Fruit fly (Drosophila melanogaster): Measurements from ENCODE around the gene laza.
A peak's percentile ranks its signal among the peaks of the same experiment; 100 is the strongest.

Gene laza

DNA sequence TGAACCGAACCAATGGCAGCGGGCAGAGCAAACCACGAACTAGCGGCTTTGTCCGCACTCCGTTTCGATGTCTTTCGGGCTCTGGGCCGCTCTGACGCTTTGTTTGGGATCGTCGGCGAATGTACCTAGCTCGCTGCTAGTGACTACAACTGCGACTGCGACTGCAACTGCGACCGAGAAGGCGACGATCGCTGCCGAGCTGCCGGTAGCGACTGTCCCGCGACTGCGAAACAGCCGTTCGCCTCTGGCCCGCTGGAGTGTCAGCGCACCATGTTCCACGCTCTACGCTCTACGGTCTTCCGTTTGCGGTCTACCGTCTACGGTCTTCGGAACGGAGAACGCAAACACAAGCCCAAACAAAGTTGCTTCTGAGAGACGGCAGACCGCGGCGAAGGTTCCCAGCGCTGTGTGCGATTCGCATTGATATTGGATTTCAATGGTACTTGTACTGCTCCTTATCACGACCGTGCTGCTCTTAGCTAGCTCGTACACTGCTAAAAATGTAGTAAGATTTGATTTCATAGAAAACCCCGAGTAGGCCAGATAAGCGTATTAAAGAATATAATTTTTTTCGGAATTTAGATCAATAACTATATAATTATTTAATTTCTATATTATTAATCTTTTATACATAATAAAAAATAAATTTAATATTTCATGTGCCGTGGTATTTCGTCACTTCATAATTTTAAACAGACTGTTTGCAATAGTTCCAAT lies at the start of gene laza (continued):
- peak; percentile 27 for TF ChIP-seq CG11504 (tag; optimal IDR thresholded peaks at IDR 0.05)
- no peak; the same call in 2 of the 3 replicates for TF ChIP-seq ci (GFP tag; IDR thresholded peaks at IDR 0.05)
- TF ChIP-seq tio (GFP tag; optimal IDR thresholded peaks at IDR 0.05), result no peak
- TF ChIP-seq CG14667 (GFP tag; IDR thresholded peaks at IDR 0.05), result no peak
- peak; percentile 35 for TF ChIP-seq slbo (GFP tag; IDR thresholded peaks at IDR 0.05)
- no peak for TF ChIP-seq CG12104 (GFP tag; optimal IDR thresholded peaks at IDR 0.05)
- TF ChIP-seq row (GFP tag; IDR thresholded peaks at IDR 0.05), result peak; percentile 23; the same call in 1 of the 3 replicates
- no peak for TF ChIP-seq bowl (GFP tag; IDR thresholded peaks at IDR 0.05)
- no peak for TF ChIP-seq CG8924 (tag; optimal IDR thresholded peaks at IDR 0.05)
- TF ChIP-seq gro (GFP tag; optimal IDR thresholded peaks at IDR 0.05), result no peak
- TF ChIP-seq Asciz (GFP tag; optimal IDR thresholded peaks at IDR 0.05), result no peak
- no peak for TF ChIP-seq CG9797 (GFP tag; optimal IDR thresholded peaks at IDR 0.05)
- TF ChIP-seq Sry-δ (GFP tag; optimal IDR thresholded peaks at IDR 0.05), result no peak
- peak; percentile 16 for TF ChIP-seq phol (tag; optimal IDR thresholded peaks at IDR 0.05)
- TF ChIP-seq Ravus (GFP tag; IDR thresholded peaks at IDR 0.05), result no peak
- no peak for TF ChIP-seq Dek (tag; optimal IDR thresholded peaks at IDR 0.05)
- no peak for TF ChIP-seq CG14710 (tag; optimal IDR thresholded peaks at IDR 0.05)
- TF ChIP-seq CG11247 (GFP tag; IDR thresholded peaks at IDR 0.05), result no peak
- TF ChIP-seq CG10431 (GFP tag; optimal IDR thresholded peaks at IDR 0.05), result no peak
- no peak for TF ChIP-seq CG3847 (GFP tag; IDR thresholded peaks at IDR 0.05)
- no peak for TF ChIP-seq ara (GFP tag; IDR thresholded peaks at IDR 0.05)
- TF ChIP-seq Nf-YC (tag; optimal IDR thresholded peaks at IDR 0.05), result peak; percentile 12
- TF ChIP-seq CkIIα-i1 (GFP tag; IDR thresholded peaks at IDR 0.05), result no peak
- TF ChIP-seq Hey (tag; optimal IDR thresholded peaks at IDR 0.05), result no peak
- no peak for TF ChIP-seq pum (GFP tag; optimal IDR thresholded peaks at IDR 0.05)
- TF ChIP-seq Ets65A (GFP tag), result no peak
- TF ChIP-seq crc (GFP tag; optimal IDR thresholded peaks at IDR 0.05), result no peak
- no peak for TF ChIP-seq Tbp (GFP tag; optimal IDR thresholded peaks at IDR 0.05)
- TF ChIP-seq CG11093 (GFP tag; IDR thresholded peaks at IDR 0.05), result no peak
- no peak for TF ChIP-seq repo (GFP tag; optimal IDR thresholded peaks at IDR 0.05)
- TF ChIP-seq mirr (GFP tag; optimal IDR thresholded peaks at IDR 0.05), result peak; percentile 12
- no peak for TF ChIP-seq zen (tag; optimal IDR thresholded peaks at IDR 0.05)
- TF ChIP-seq CG34422 (GFP tag; IDR thresholded peaks at IDR 0.05), result 0 out of 3 replicates have a peak, but pooled peaks have one; percentile 14
- no peak for TF ChIP-seq CG3065 (GFP tag; optimal IDR thresholded peaks at IDR 0.05)
- TF ChIP-seq bbx (GFP tag; IDR thresholded peaks at IDR 0.05; ENCODE audit: partially characterized antibody), result no peak
- no peak for TF ChIP-seq dan (GFP tag; IDR thresholded peaks at IDR 0.05)

- TF ChIP-seq sens (GFP tag) (no peak), Spps (tag; optimal IDR thresholded peaks at IDR 0.05) (no peak), GATAe (GFP tag; conservative IDR thresholded peaks at IDR 0.05) (no peak), Nf-YC (tag; optimal IDR thresholded peaks at IDR 0.05) (no peak), CG18764 (GFP tag; optimal IDR thresholded peaks at IDR 0.05) (no peak), Asciz (GFP tag; optimal IDR thresholded peaks at IDR 0.05) (no peak), ftz-f1 (GFP tag; optimal IDR thresholded peaks at IDR 0.05) (no peak), CG12155 (GFP tag; optimal IDR thresholded peaks at IDR 0.05) (no peak), bbx (GFP tag; IDR thresholded peaks at IDR 0.05; ENCODE audit: partially characterized antibody) (no peak), HLHmδ (GFP tag; optimal IDR thresholded peaks at IDR 0.05) (no peak), Max (GFP tag; optimal IDR thresholded peaks at IDR 0.05) (no peak), CG9932 (GFP tag; IDR thresholded peaks at IDR 0.05) (no peak), CG17568 (GFP tag; optimal IDR thresholded peaks at IDR 0.05) (no peak), ash1 (GFP tag; optimal IDR thresholded peaks at IDR 0.05) (no peak), H15 (GFP tag; IDR thresholded peaks at IDR 0.05) (no peak), CG4854 (GFP tag; optimal IDR thresholded peaks at IDR 0.05) (no peak), CG32532 (GFP tag; IDR thresholded peaks at IDR 0.05) (no peak), HLH54F (GFP tag; optimal IDR thresholded peaks at IDR 0.05) (no peak)
Measured at dm6 chr3L:22505118-22505517, 44.2 kb upstream of the laza start, which contains the start of gene CG43329. TSS of gene CG43329 (minus strand) at chr3L:22505218.
